Fruit fly (Drosophila melanogaster) Kc167 (cell line): ENCODE data around the gene CG11247.

ENCODE experiments used
- h ChIP-seq: fragments of >200 bp; optimal IDR thresholded peaks from 3 replicates; lab custom pipeline; 2018; ENCODE audit warnings: missing external identifiers
- insv ChIP-seq: fragments of >200 bp; optimal IDR thresholded peaks from 3 replicates; lab custom pipeline; 2018; ENCODE audit warnings: missing external identifiers
- psq ChIP-seq: fragments of >200 bp; optimal IDR thresholded peaks from 2 replicates; lab custom pipeline; 2017; ENCODE audit warnings: missing external identifiers

DNA sequence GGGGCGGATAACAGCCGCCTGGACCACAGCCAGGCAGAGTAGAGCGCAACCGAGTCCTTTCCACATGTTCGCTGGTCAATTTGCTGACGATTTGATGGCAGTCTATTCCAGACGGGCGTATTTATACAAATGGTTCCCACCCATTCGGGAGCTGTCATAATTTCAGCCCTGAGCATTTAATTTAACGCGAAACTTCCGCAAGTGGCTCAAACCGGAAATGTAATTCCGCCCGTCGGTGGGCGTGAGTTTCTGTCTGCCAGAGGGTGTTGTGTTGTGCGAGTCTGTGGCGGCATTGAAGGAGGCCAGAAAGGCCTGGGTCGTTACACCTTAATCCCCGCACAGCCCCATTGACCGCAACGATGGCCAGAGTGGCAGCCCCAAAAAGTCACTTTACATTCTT is 15.6 kb upstream of the CG11247 start, which contains the start of gene CG14565:
- TF ChIP-seq psq (lab: Kevin White, UChicago) (no peak), insv (no peak), h (lab: Kevin White, UChicago) (no peak)
